Worm (Caenorhabditis elegans): ENCODE data around the gene dcap-1.

- TF ChIP-seq flt-1 (GFP tag; IDR thresholded peaks at IDR 0.05), result no peak
- no peak for TF ChIP-seq klf-2 (GFP tag; conservative IDR thresholded peaks at IDR 0.05)
- no peak for TF ChIP-seq T22C8.4 (GFP tag; IDR thresholded peaks at IDR 0.05)
- TF ChIP-seq ztf-29 (GFP tag; IDR thresholded peaks at IDR 0.05), result no peak
Measured at ce11 chrIV:1086913-1087312, 32.3 kb upstream of the dcap-1 start, which contains the start of gene csn-4.

All from whole organism, midembryonic.